Fruit fly (Drosophila melanogaster) Kc167 (cell line): ENCODE data around the gene tho2.

Experiments used
- Myc ChIP-seq: fragments of >200 bp; optimal IDR thresholded peaks from 2 replicates; lab custom pipeline; 2017; ENCODE audit warnings: missing external identifiers
- Sin3A ChIP-seq: fragments of >200 bp; optimal IDR thresholded peaks from 2 replicates; lab custom pipeline; 2018; ENCODE audit warnings: missing external identifiers
- h ChIP-seq: fragments of >200 bp; optimal IDR thresholded peaks from 3 replicates; lab custom pipeline; 2018; ENCODE audit warnings: missing external identifiers
- insv ChIP-seq: fragments of >200 bp; optimal IDR thresholded peaks from 3 replicates; lab custom pipeline; 2018; ENCODE audit warnings: missing external identifiers
- psq ChIP-seq: fragments of >200 bp; optimal IDR thresholded peaks from 2 replicates; lab custom pipeline; 2017; ENCODE audit warnings: missing external identifiers
- ttk ChIP-seq: sonication (Bioruptor generic); optimal IDR thresholded peaks from 2 replicates; lab custom pipeline; 2017; ENCODE audit warnings: missing external identifiers

dm6 chr2L:2165238-2165577 lies 20.2 kb upstream of the tho2 start:
- no peak for TF ChIP-seq psq (lab: Kevin White, UChicago)
- no peak for TF ChIP-seq h (lab: Kevin White, UChicago)
- TF ChIP-seq Myc (lab: Kevin White, UChicago): no peak
- no peak for TF ChIP-seq insv (lab: Kevin White, UChicago)
- TF ChIP-seq ttk (lab: Kevin White, UChicago): no peak
- TF ChIP-seq Sin3A (lab: Kevin White, UChicago): no peak
